Worm (Caenorhabditis elegans) whole organism, late embryonic: ENCODE data around the gene hsp-16.41.

Source experiments
- C38D4.7 ChIP-seq: fragments of 200-800 bp; sonication (Bioruptor generic); optimal IDR thresholded peaks from 2 replicates; lab custom pipeline; 2018; ENCODE audit warnings: mild to moderate bottlenecking, missing genetic modification characterization, moderate library complexity, missing compliant biosample characterization
- F13H6.1 ChIP-seq: sonication (generic microtip); optimal IDR thresholded peaks from 2 replicates; lab custom pipeline; 2016; ENCODE audit warnings: missing genetic modification characterization, missing compliant biosample characterization
- K09A11.1 ChIP-seq: sonication (generic microtip); optimal IDR thresholded peaks from 2 replicates; lab custom pipeline; 2017; ENCODE audit warnings: antibody characterized with exemption, mild to moderate bottlenecking, missing genetic modification characterization, missing compliant biosample characterization; ENCODE audit not compliant: insufficient read depth
- Y22D7AL.16 ChIP-seq: sonication (generic microtip); optimal IDR thresholded peaks from 2 replicates; lab custom pipeline; 2016; ENCODE audit warnings: missing genetic modification characterization, missing compliant biosample characterization
- ahr-1 ChIP-seq: sonication (generic microtip); optimal IDR thresholded peaks from 2 replicates; lab custom pipeline; 2016; ENCODE audit warnings: missing genetic modification characterization, missing compliant biosample characterization
- ama-1 ChIP-seq: fragments of 150-350 bp; optimal IDR thresholded peaks from 2 replicates; lab custom pipeline; 2014
- ceh-18 ChIP-seq: sonication (generic microtip); optimal IDR thresholded peaks from 2 replicates; lab custom pipeline; 2016; ENCODE audit warnings: missing genetic modification characterization, missing compliant biosample characterization
- ceh-19 ChIP-seq: fragments of 200-800 bp; sonication (Bioruptor generic); optimal IDR thresholded peaks from 2 replicates; lab custom pipeline; 2018; ENCODE audit warnings: mild to moderate bottlenecking, missing genetic modification characterization, missing compliant biosample characterization
- ceh-24 ChIP-seq: sonication (generic microtip); optimal IDR thresholded peaks from 2 replicates; lab custom pipeline; 2016; ENCODE audit warnings: mild to moderate bottlenecking, missing genetic modification characterization, missing compliant biosample characterization
- ceh-31 ChIP-seq: sonication (generic microtip); optimal IDR thresholded peaks from 2 replicates; lab custom pipeline; 2016; ENCODE audit warnings: missing genetic modification characterization, missing compliant biosample characterization
- ceh-45 ChIP-seq: fragments of 200-800 bp; sonication (Bioruptor generic); IDR thresholded peaks from 2 replicates; pipeline ENCODE4 v1.3.6; 2022; ENCODE audit warnings: missing genetic modification reagents, missing genetic modification characterization, missing compliant biosample characterization
- ceh-48 ChIP-seq: sonication (generic microtip); optimal IDR thresholded peaks from 2 replicates; lab custom pipeline; 2016; ENCODE audit warnings: missing genetic modification characterization, inconsistent platforms, missing compliant biosample characterization
- ceh-6 ChIP-seq: fragments of 200-800 bp; sonication (Bioruptor generic); optimal IDR thresholded peaks from 2 replicates; lab custom pipeline; 2018; ENCODE audit warnings: mild to moderate bottlenecking, missing genetic modification characterization, missing compliant biosample characterization
- che-1 ChIP-seq: sonication (generic microtip); optimal IDR thresholded peaks from 2 replicates; lab custom pipeline; 2016; ENCODE audit warnings: mild to moderate bottlenecking, missing genetic modification characterization, missing compliant biosample characterization
- dmd-4 ChIP-seq: sonication (generic microtip); optimal IDR thresholded peaks from 2 replicates; lab custom pipeline; 2016; ENCODE audit warnings: borderline replicate concordance, missing genetic modification characterization, missing compliant biosample characterization
- dve-1 ChIP-seq: sonication (generic microtip); optimal IDR thresholded peaks from 2 replicates; lab custom pipeline; 2017; ENCODE audit warnings: antibody characterized with exemption, mild to moderate bottlenecking, missing genetic modification characterization, missing compliant biosample characterization
- elt-2 ChIP-seq: sonication (generic microtip); optimal IDR thresholded peaks from 2 replicates; lab custom pipeline; 2016; ENCODE audit warnings: missing genetic modification reagents, missing genetic modification characterization, missing compliant biosample characterization
- eyg-1 ChIP-seq: sonication (generic microtip); optimal IDR thresholded peaks from 2 replicates; lab custom pipeline; 2016; ENCODE audit warnings: missing genotype, missing genetic modification characterization, missing compliant biosample characterization
- fax-1 ChIP-seq: sonication (generic microtip); optimal IDR thresholded peaks from 2 replicates; lab custom pipeline; 2016; ENCODE audit warnings: missing genotype, missing genetic modification characterization, missing compliant biosample characterization
- gmeb-2 ChIP-seq: sonication (generic microtip); optimal IDR thresholded peaks from 2 replicates; lab custom pipeline; 2016; ENCODE audit warnings: missing genetic modification characterization, inconsistent platforms, missing compliant biosample characterization
- hlh-15 ChIP-seq: sonication (generic microtip); optimal IDR thresholded peaks from 2 replicates; lab custom pipeline; 2016; ENCODE audit warnings: missing genetic modification characterization, missing compliant biosample characterization
- lim-6 ChIP-seq: sonication (generic microtip); optimal IDR thresholded peaks from 2 replicates; lab custom pipeline; 2016; ENCODE audit warnings: missing genetic modification characterization, missing compliant biosample characterization
- lin-11 ChIP-seq: fragments of 200-800 bp; sonication (Bioruptor generic); optimal IDR thresholded peaks from 2 replicates; lab custom pipeline; 2018; ENCODE audit warnings: mild to moderate bottlenecking, missing genetic modification characterization, missing compliant biosample characterization
- madf-2 ChIP-seq: sonication (generic microtip); optimal IDR thresholded peaks from 2 replicates; lab custom pipeline; 2017; ENCODE audit warnings: missing genetic modification characterization, missing compliant biosample characterization
- mec-3 ChIP-seq: sonication (generic microtip); optimal IDR thresholded peaks from 2 replicates; lab custom pipeline; 2016; ENCODE audit warnings: borderline replicate concordance, missing genetic modification characterization, missing compliant biosample characterization
- nhr-11 ChIP-seq: fragments of 150-350 bp; optimal IDR thresholded peaks from 2 replicates; lab custom pipeline; 2014; ENCODE audit warnings: missing biosample characterization, missing genetic modification characterization
- npax-4 ChIP-seq: sonication (generic microtip); optimal IDR thresholded peaks from 2 replicates; lab custom pipeline; 2016; ENCODE audit warnings: missing genetic modification characterization, missing compliant biosample characterization
- pag-3 ChIP-seq: sonication (generic microtip); optimal IDR thresholded peaks from 2 replicates; lab custom pipeline; 2016; ENCODE audit warnings: missing compliant biosample characterization, missing genetic modification characterization, borderline replicate concordance
- pat-9 ChIP-seq: fragments of 200-800 bp; sonication (Bioruptor generic); optimal IDR thresholded peaks from 2 replicates; lab custom pipeline; 2018; ENCODE audit warnings: mild to moderate bottlenecking, missing genetic modification characterization, moderate library complexity, missing compliant biosample characterization
- ref-2 ChIP-seq: sonication (generic microtip); optimal IDR thresholded peaks from 2 replicates; lab custom pipeline; 2016; ENCODE audit warnings: missing genetic modification characterization, missing compliant biosample characterization
- rnt-1 ChIP-seq: sonication (generic microtip); optimal IDR thresholded peaks from 2 replicates; lab custom pipeline; 2016; ENCODE audit warnings: missing genetic modification characterization, missing compliant biosample characterization
- sdc-2 ChIP-seq: sonication (generic microtip); optimal IDR thresholded peaks from 2 replicates; lab custom pipeline; 2016; ENCODE audit warnings: missing genotype, missing genetic modification characterization, missing compliant biosample characterization
- sox-2 ChIP-seq: fragments of 200-800 bp; sonication (Bioruptor generic); IDR thresholded peaks from 2 replicates; pipeline ENCODE4 v1.3.6; 2022; ENCODE audit warnings: missing genetic modification reagents, missing genetic modification characterization, missing compliant biosample characterization
- sox-4 ChIP-seq: sonication (generic microtip); optimal IDR thresholded peaks from 2 replicates; lab custom pipeline; 2017; ENCODE audit warnings: mild to moderate bottlenecking, missing genetic modification characterization, inconsistent platforms, missing compliant biosample characterization
- ttx-3 ChIP-seq: sonication (generic microtip); optimal IDR thresholded peaks from 2 replicates; lab custom pipeline; 2016; ENCODE audit warnings: missing genetic modification reagents, missing genetic modification characterization, missing compliant biosample characterization
- unc-3 ChIP-seq, 2 experiments: fragments of 200-800 bp in 1 of 2; sonication (Bioruptor generic) in 1 of 2; sonication (generic microtip) in 1 of 2; conservative IDR thresholded peaks in 1 of 2; optimal IDR thresholded peaks in 1 of 2; 2 replicates each; pipeline versions ENCODE4 v1.3.6 to Lab custom; 2016 to 2022; ENCODE audit warnings: missing compliant biosample characterization in 2 of 2, missing genetic modification characterization in 2 of 2, missing genetic modification reagents in 1 of 2
- zip-5 ChIP-seq: sonication (generic microtip); optimal IDR thresholded peaks from 2 replicates; lab custom pipeline; 2016; ENCODE audit warnings: missing genetic modification characterization, missing compliant biosample characterization

The hsp-16.41 gene

ce11 chrV:1821287-1821686, 16.3 kb downstream of the hsp-16.41 start, which contains the start of the genes gly-7 and mrpl-39 (continued):
- TF ChIP-seq elt-2 (tag; lab: Kevin White, UChicago): peak; percentile 53
- no peak for TF ChIP-seq K09A11.1
- peak; percentile 16 for TF ChIP-seq zip-5
- TF ChIP-seq rnt-1: no peak
- peak; percentile 50 for TF ChIP-seq madf-2 (tag; lab: Kevin White, UChicago)
- TF ChIP-seq ceh-18 (tag; lab: Kevin White, UChicago): no peak
- peak; percentile 37; the same call in 1 of the 2 replicates for TF ChIP-seq ceh-45
- no peak for TF ChIP-seq F13H6.1
- peak; percentile 35 for TF ChIP-seq ceh-31 (tag; lab: Kevin White, UChicago)
- TF ChIP-seq ceh-19 (GFP tag; lab: Kevin White, UChicago): peak; percentile 14
- peak; percentile 47 for TF ChIP-seq che-1 (tag; lab: Kevin White, UChicago)
- TF ChIP-seq unc-3 (GFP tag; conservative IDR thresholded peaks at IDR 0.05; lab: Robert Waterston, UW): no peak
- no peak for TF ChIP-seq unc-3 (tag; optimal IDR thresholded peaks at IDR 0.05; lab: Kevin White, UChicago)
- no peak for TF ChIP-seq sox-2 (GFP tag; lab: Robert Waterston, UW)
- peak; percentile 6 for TF ChIP-seq ahr-1

- TF ChIP-seq rnt-1: no peak
- no peak for TF ChIP-seq npax-4 (tag; lab: Kevin White, UChicago)
- TF ChIP-seq pag-3 (tag; lab: Kevin White, UChicago): no peak
- TF ChIP-seq nhr-11 (tag; lab: Kevin White, UChicago): no peak
- TF ChIP-seq hlh-15 (tag; lab: Kevin White, UChicago): no peak
- no peak for TF ChIP-seq ama-1
- TF ChIP-seq eyg-1 (tag; lab: Kevin White, UChicago): no peak
- TF ChIP-seq sox-4: no peak
- no peak for TF ChIP-seq ceh-6 (GFP tag; lab: Kevin White, UChicago)
These were observed 19.6 kb downstream of the hsp-16.41 start for ce11 chrV:1824528-1824927.

- no peak for TF ChIP-seq Y22D7AL.16
- peak; percentile 29 for TF ChIP-seq elt-2 (tag; lab: Kevin White, UChicago)
These were observed 25.0 kb downstream of the hsp-16.41 start, which contains the start of gene Y32G9B.1 for ce11 chrV:1829973-1830372. Gene Y32G9B.1, minus strand, starts transcription at chrV:1830073.

- TF ChIP-seq elt-2 (tag; lab: Kevin White, UChicago): no peak
- TF ChIP-seq ahr-1: no peak
- no peak for TF ChIP-seq zip-5
These were observed 36.8 kb downstream of the hsp-16.41 start, which contains the start of gene T10B5.8 for ce11 chrV:1841744-1842143. Gene T10B5.8, plus strand, starts transcription at chrV:1842044.

ce11 chrV:1845977-1846376, 41.0 kb downstream of the hsp-16.41 start, which contains the start of gene T10B5.7:
Gene T10B5.7, plus strand, starts transcription at chrV:1846201.
- peak; percentile 79 for TF ChIP-seq elt-2 (tag; lab: Kevin White, UChicago)
- TF ChIP-seq che-1 (tag; lab: Kevin White, UChicago): no peak
- TF ChIP-seq dmd-4: no peak
- TF ChIP-seq, all 69 proteins: peak for 1

- TF ChIP-seq fax-1 (tag; lab: Kevin White, UChicago) (no peak), dve-1 (tag; lab: Kevin White, UChicago) (peak; percentile 100)
These were observed 43.6 kb downstream of the hsp-16.41 start for ce11 chrV:1848590-1848989.

- TF ChIP-seq C38D4.7 (GFP tag; lab: Kevin White, UChicago) (no peak), ttx-3 (tag; lab: Kevin White, UChicago) (no peak), sox-2 (GFP tag; lab: Robert Waterston, UW) (no peak), K09A11.1 (no peak), gmeb-2 (tag; lab: Kevin White, UChicago) (no peak), npax-4 (tag; lab: Kevin White, UChicago) (no peak), ceh-24 (tag; lab: Kevin White, UChicago) (no peak), ceh-48 (tag; lab: Kevin White, UChicago) (no peak), fax-1 (tag; lab: Kevin White, UChicago) (no peak), lin-11 (tag; lab: Kevin White, UChicago) (no peak), ref-2 (tag; lab: Kevin White, UChicago) (no peak), mec-3 (tag; lab: Kevin White, UChicago) (no peak), lim-6 (tag; lab: Kevin White, UChicago) (no peak), ahr-1 (no peak), sdc-2 (tag; lab: Kevin White, UChicago) (no peak), pat-9 (tag; lab: Kevin White, UChicago) (no peak)
These were observed 50.1 kb downstream of the hsp-16.41 start for ce11 chrV:1855087-1855486.
